Worm (Caenorhabditis elegans) whole organism, midembryonic: ENCODE results near the gene B0457.4.

Source experiments
- T22C8.4 ChIP-seq: fragments of 200-800 bp; sonication (Bioruptor generic); IDR thresholded peaks from 2 replicates; pipeline ENCODE4 v1.3.6; 2022; ENCODE audit warnings: missing genetic modification characterization, missing compliant biosample characterization
- cog-1 ChIP-seq: sonication (generic microtip); optimal IDR thresholded peaks from 2 replicates; lab custom pipeline; 2016; ENCODE audit warnings: missing genetic modification characterization, missing compliant biosample characterization
- flt-1 ChIP-seq: fragments of 200-800 bp; sonication (Bioruptor generic); IDR thresholded peaks from 2 replicates; pipeline ENCODE4 v1.3.6; 2022; ENCODE audit warnings: missing genetic modification characterization, missing compliant biosample characterization
- klf-2 ChIP-seq: fragments of 200-800 bp; sonication (Bioruptor generic); conservative IDR thresholded peaks from 2 replicates; pipeline ENCODE4 v1.3.6; 2022; ENCODE audit warnings: missing genetic modification reagents, missing genetic modification characterization, missing compliant biosample characterization
- med-1 ChIP-seq: sonication (generic microtip); optimal IDR thresholded peaks from 2 replicates; lab custom pipeline; 2017; ENCODE audit warnings: missing genetic modification characterization, mild to moderate bottlenecking, missing compliant biosample characterization, antibody characterized with exemption, missing genetic modification reagents; ENCODE audit not compliant: insufficient read depth
- ref-1 ChIP-seq: fragments of 200-800 bp; sonication (Bioruptor generic); conservative IDR thresholded peaks from 2 replicates; pipeline ENCODE4 v1.3.6; 2022; ENCODE audit warnings: missing genetic modification reagents, missing genetic modification characterization, missing compliant biosample characterization
- tab-1 ChIP-seq: fragments of 200-800 bp; sonication (Bioruptor generic); IDR thresholded peaks from 2 replicates; pipeline ENCODE4 v1.3.6; 2022; ENCODE audit warnings: missing genetic modification characterization, missing compliant biosample characterization
- ztf-23 ChIP-seq: fragments of 200-800 bp; sonication (Bioruptor generic); IDR thresholded peaks from 2 replicates; pipeline ENCODE4 v1.3.6; 2022; ENCODE audit warnings: missing genetic modification reagents, missing genetic modification characterization, missing compliant biosample characterization
- ztf-29 ChIP-seq: fragments of 200-800 bp; sonication (Bioruptor generic); IDR thresholded peaks from 2 replicates; pipeline ENCODE4 v1.3.6; 2022; ENCODE audit warnings: missing genetic modification reagents, missing genetic modification characterization, missing compliant biosample characterization

Gene B0457.4

ce11 chrII:8911929-8912328, at the start of gene B0457.4:
B0457.4 (minus strand) TSS chrII:8912029.
- TF ChIP-seq med-1 (GFP tag; lab: Kevin White, UChicago) (no peak), ztf-23 (GFP tag; lab: Robert Waterston, UW) (no peak), ztf-29 (GFP tag; lab: Robert Waterston, UW) (no peak), T22C8.4 (GFP tag; lab: Robert Waterston, UW) (no peak), cog-1 (tag; lab: Kevin White, UChicago) (no peak), ref-1 (GFP tag; lab: Robert Waterston, UW) (no peak), flt-1 (no peak), tab-1 (no peak), klf-2 (no peak)

- TF ChIP-seq tab-1 (no peak), ref-1 (GFP tag; lab: Robert Waterston, UW) (no peak), klf-2 (no peak), ztf-23 (GFP tag; lab: Robert Waterston, UW) (no peak), med-1 (GFP tag; lab: Kevin White, UChicago) (no peak), flt-1 (no peak), T22C8.4 (GFP tag; lab: Robert Waterston, UW) (no peak), cog-1 (tag; lab: Kevin White, UChicago) (no peak), ztf-29 (GFP tag; lab: Robert Waterston, UW) (no peak)
Observed at ce11 chrII:8961450-8961849, 49.6 kb upstream of the B0457.4 start.

- no peak for TF ChIP-seq med-1 (GFP tag; lab: Kevin White, UChicago)
- no peak for TF ChIP-seq klf-2
- no peak for TF ChIP-seq ref-1 (GFP tag; lab: Robert Waterston, UW)
Observed at ce11 chrII:8960414-8960813, 48.6 kb upstream of the B0457.4 start, which contains the start of gene cal-2. cal-2 (plus strand) TSS chrII:8960714.

- TF ChIP-seq med-1 (GFP tag; lab: Kevin White, UChicago) (no peak), cog-1 (tag; lab: Kevin White, UChicago) (no peak), ref-1 (GFP tag; lab: Robert Waterston, UW) (no peak), klf-2 (no peak), T22C8.4 (GFP tag; lab: Robert Waterston, UW) (no peak), ztf-29 (GFP tag; lab: Robert Waterston, UW) (no peak), flt-1 (no peak), ztf-23 (GFP tag; lab: Robert Waterston, UW) (no peak)
Observed at ce11 chrII:8959081-8959480, 47.3 kb upstream of the B0457.4 start.

- TF ChIP-seq ref-1 (GFP tag; lab: Robert Waterston, UW) (no peak), ztf-29 (GFP tag; lab: Robert Waterston, UW) (no peak), med-1 (GFP tag; lab: Kevin White, UChicago) (no peak), tab-1 (no peak), flt-1 (no peak)
Observed at ce11 chrII:8956896-8957295, 45.1 kb upstream of the B0457.4 start.

- TF ChIP-seq ztf-23 (GFP tag; lab: Robert Waterston, UW), result no peak
- TF ChIP-seq tab-1, result no peak
- TF ChIP-seq cog-1 (tag; lab: Kevin White, UChicago), result no peak
- TF ChIP-seq flt-1, result no peak
- no peak for TF ChIP-seq klf-2
- no peak for TF ChIP-seq T22C8.4 (GFP tag; lab: Robert Waterston, UW)
- TF ChIP-seq ztf-29 (GFP tag; lab: Robert Waterston, UW), result no peak
- TF ChIP-seq ref-1 (GFP tag; lab: Robert Waterston, UW), result no peak
- no peak for TF ChIP-seq med-1 (GFP tag; lab: Kevin White, UChicago)
Observed at ce11 chrII:8953703-8954102, 41.9 kb upstream of the B0457.4 start.

- TF ChIP-seq flt-1, result no peak
- no peak for TF ChIP-seq med-1 (GFP tag; lab: Kevin White, UChicago)
- no peak for TF ChIP-seq T22C8.4 (GFP tag; lab: Robert Waterston, UW)
- TF ChIP-seq klf-2, result no peak
- TF ChIP-seq ztf-23 (GFP tag; lab: Robert Waterston, UW), result no peak
- no peak for TF ChIP-seq ref-1 (GFP tag; lab: Robert Waterston, UW)
Observed at ce11 chrII:8951270-8951669, 39.4 kb upstream of the B0457.4 start.

- TF ChIP-seq ref-1 (GFP tag; lab: Robert Waterston, UW), result no peak
- no peak for TF ChIP-seq tab-1
- no peak for TF ChIP-seq med-1 (GFP tag; lab: Kevin White, UChicago)
- no peak for TF ChIP-seq flt-1
- no peak for TF ChIP-seq klf-2
- no peak for TF ChIP-seq ztf-29 (GFP tag; lab: Robert Waterston, UW)
- no peak for TF ChIP-seq T22C8.4 (GFP tag; lab: Robert Waterston, UW)
- no peak for TF ChIP-seq ztf-23 (GFP tag; lab: Robert Waterston, UW)
Observed at ce11 chrII:8948640-8949039, 36.8 kb upstream of the B0457.4 start.

ce11 chrII:8947391-8947790, 35.6 kb upstream of the B0457.4 start, which contains the start of gene cutl-15:
cutl-15 (minus strand) TSS chrII:8947688.
- TF ChIP-seq T22C8.4 (GFP tag; lab: Robert Waterston, UW) (no peak), ztf-23 (GFP tag; lab: Robert Waterston, UW) (no peak), ztf-29 (GFP tag; lab: Robert Waterston, UW) (no peak), med-1 (GFP tag; lab: Kevin White, UChicago) (no peak), flt-1 (no peak), ref-1 (GFP tag; lab: Robert Waterston, UW) (no peak), tab-1 (no peak), klf-2 (no peak), cog-1 (tag; lab: Kevin White, UChicago) (no peak)

- TF ChIP-seq ref-1 (GFP tag; lab: Robert Waterston, UW) (no peak), klf-2 (no peak), ztf-29 (GFP tag; lab: Robert Waterston, UW) (no peak), cog-1 (tag; lab: Kevin White, UChicago) (no peak), ztf-23 (GFP tag; lab: Robert Waterston, UW) (no peak), tab-1 (no peak), flt-1 (no peak), med-1 (GFP tag; lab: Kevin White, UChicago) (no peak), T22C8.4 (GFP tag; lab: Robert Waterston, UW) (no peak)
Observed at ce11 chrII:8945167-8945566, 33.3 kb upstream of the B0457.4 start.
